Worm (Caenorhabditis elegans): ENCODE measurements around the gene F53F4.4.
A peak's percentile ranks its signal among the peaks of the same experiment; 100 is the strongest.

Gene F53F4.4

ce11 chrV:13627103-13627623, 34.0 kb downstream of the F53F4.4 start, which contains the start of gene sde-2:
Gene sde-2, plus strand, starts transcription at chrV:13627573.
- TF ChIP-seq snpc-1.2 (GFP tag; IDR thresholded peaks at IDR 0.05) = no peak
- TF ChIP-seq madf-9 (GFP tag; conservative IDR thresholded peaks at IDR 0.05) = no peak
- peak; percentile 45 for TF ChIP-seq ces-1 (GFP tag; optimal IDR thresholded peaks at IDR 0.05)
- no peak for TF ChIP-seq zfp-2 (tag; optimal IDR thresholded peaks at IDR 0.05)
- TF ChIP-seq rbr-2 (tag; optimal IDR thresholded peaks at IDR 0.05) = no peak
- no peak for TF ChIP-seq tra-1 (GFP tag; IDR thresholded peaks at IDR 0.05)
- TF ChIP-seq hlh-30 (tag; optimal IDR thresholded peaks at IDR 0.05; ENCODE audit: insufficient read depth) = peak; percentile 57
- no peak for TF ChIP-seq ztf-7 (tag; optimal IDR thresholded peaks at IDR 0.05)
- TF ChIP-seq unc-62 (GFP tag; optimal IDR thresholded peaks at IDR 0.05 in 1 of 2) = peak in 1 of 2 experiments; percentile 53
- TF ChIP-seq unc-62 (tag; optimal IDR thresholded peaks at IDR 0.05) = no peak
- TF ChIP-seq set-16 (GFP tag; IDR thresholded peaks at IDR 0.05) = no peak
- no peak for TF ChIP-seq zfp-3 (GFP tag; conservative IDR thresholded peaks at IDR 0.05)

DNA sequence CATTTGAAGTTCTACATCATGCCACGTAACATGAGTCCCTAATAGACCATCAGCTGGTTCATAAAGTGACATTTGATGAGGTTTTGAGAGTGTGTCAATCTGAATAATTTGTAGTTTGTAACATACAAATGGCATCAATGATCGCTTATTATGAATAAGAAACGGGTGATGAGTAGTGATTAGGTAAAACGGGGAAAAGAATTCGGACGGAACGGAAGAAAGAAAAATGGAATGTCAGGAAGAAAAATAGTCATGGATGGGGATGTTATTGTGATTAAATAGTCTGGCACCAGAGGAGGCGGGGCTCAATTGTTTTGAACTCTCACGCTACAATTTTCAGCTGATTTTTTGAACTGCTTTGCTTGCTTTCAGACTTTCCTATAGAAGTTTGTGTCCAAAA, 41.0 kb downstream of the F53F4.4 start, which contains the start of gene H37A05.2:
Gene H37A05.2, minus strand, starts transcription at position 101 of the 400 bp plus-strand sequence.
- no peak for TF ChIP-seq dmd-8 (GFP tag; IDR thresholded peaks at IDR 0.05)
- no peak for TF ChIP-seq ctbp-1 (GFP tag; IDR thresholded peaks at IDR 0.05)
- no peak for TF ChIP-seq fkh-10 (GFP tag; optimal IDR thresholded peaks at IDR 0.05)
- TF ChIP-seq sdz-12 (GFP tag; optimal IDR thresholded peaks at IDR 0.05) = no peak
- no peak for TF ChIP-seq madf-5 (GFP tag; IDR thresholded peaks at IDR 0.05)
- TF ChIP-seq F37D6.2 (tag; optimal IDR thresholded peaks at IDR 0.05) = no peak
- TF ChIP-seq F49E8.2 (tag; optimal IDR thresholded peaks at IDR 0.05; ENCODE audit: borderline replicate concordance) = no peak
- no peak for TF ChIP-seq zfp-2 (tag; optimal IDR thresholded peaks at IDR 0.05)
- TF ChIP-seq mdt-29 (GFP tag; IDR thresholded peaks at IDR 0.05) = no peak
- no peak for TF ChIP-seq nhr-10 (tag; optimal IDR thresholded peaks at IDR 0.05)
- TF ChIP-seq Y5F2A.4 (GFP tag; optimal IDR thresholded peaks at IDR 0.05) = no peak
- no peak for TF ChIP-seq lsy-2 (tag; optimal IDR thresholded peaks at IDR 0.05)
- no peak for TF ChIP-seq daf-8 (GFP tag; IDR thresholded peaks at IDR 0.05)
- no peak for TF ChIP-seq saeg-2 (GFP tag; IDR thresholded peaks at IDR 0.05)
- no peak for TF ChIP-seq zip-2 (tag; optimal IDR thresholded peaks at IDR 0.05)
- no peak for TF ChIP-seq daf-16 (GFP tag; optimal IDR thresholded peaks at IDR 0.05)
- TF ChIP-seq daf-16 (tag; optimal IDR thresholded peaks at IDR 0.05) = no peak
- TF ChIP-seq spr-3 (GFP tag; optimal IDR thresholded peaks at IDR 0.05) = no peak
- no peak for TF ChIP-seq nhr-11 (tag; optimal IDR thresholded peaks at IDR 0.05)
- TF ChIP-seq vab-7 (GFP tag; IDR thresholded peaks at IDR 0.05) = no peak
- TF ChIP-seq snpc-1.2 (GFP tag; IDR thresholded peaks at IDR 0.05) = no peak

DNA sequence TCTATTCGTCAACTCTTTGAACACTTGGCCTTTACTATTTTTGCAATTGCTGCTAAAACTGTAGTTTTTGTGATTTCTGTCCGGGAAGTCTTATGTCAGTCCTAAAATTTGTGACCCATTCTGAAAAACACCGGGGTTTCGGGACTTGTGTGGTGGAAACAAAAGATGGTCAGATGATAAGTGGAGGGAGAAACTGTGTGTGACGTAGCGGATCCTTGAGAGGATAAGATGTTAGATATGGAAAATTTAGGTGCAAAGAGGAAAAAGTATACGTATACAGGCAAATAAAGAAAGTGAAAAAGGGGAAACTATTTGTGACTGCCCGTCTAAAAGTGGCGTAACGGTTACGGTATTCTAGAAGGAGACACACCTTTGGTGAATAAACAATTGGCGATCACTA, 43.2 kb downstream of the F53F4.4 start:
- TF ChIP-seq ctbp-1 (GFP tag; IDR thresholded peaks at IDR 0.05) (no peak), ztf-7 (tag; optimal IDR thresholded peaks at IDR 0.05) (no peak), hlh-11 (tag; optimal IDR thresholded peaks at IDR 0.05) (no peak), zip-2 (tag; optimal IDR thresholded peaks at IDR 0.05) (no peak), egl-27 (tag; optimal IDR thresholded peaks at IDR 0.05) (no peak), vab-7 (GFP tag; IDR thresholded peaks at IDR 0.05) (no peak), lim-7 (GFP tag; IDR thresholded peaks at IDR 0.05) (no peak), hlh-30 (tag; optimal IDR thresholded peaks at IDR 0.05; ENCODE audit: insufficient read depth) (no peak), nhr-11 (tag; optimal IDR thresholded peaks at IDR 0.05) (no peak), ZK337.2 (GFP tag; IDR thresholded peaks at IDR 0.05) (no peak), daf-16 (GFP tag; optimal IDR thresholded peaks at IDR 0.05) (no peak), daf-16 (tag; optimal IDR thresholded peaks at IDR 0.05) (no peak), T26A8.4 (GFP tag; IDR thresholded peaks at IDR 0.05) (no peak), mep-1 (tag; optimal IDR thresholded peaks at IDR 0.05) (no peak), lin-38 (GFP tag; IDR thresholded peaks at IDR 0.05) (no peak), zip-11 (GFP tag; IDR thresholded peaks at IDR 0.05) (no peak), mes-2 (tag; optimal IDR thresholded peaks at IDR 0.05; ENCODE audit: poor library complexity, severe bottlenecking) (no peak), saeg-2 (GFP tag; IDR thresholded peaks at IDR 0.05) (no peak), attf-4 (tag; optimal IDR thresholded peaks at IDR 0.05) (no peak)
